Fruit fly (Drosophila melanogaster) whole organism, embryonic: ENCODE results near the gene CG12992.

Experiments used
- ATbp ChIP-seq: fragments of 200-800 bp; sonication (Bioruptor generic); optimal IDR thresholded peaks from 2 replicates; lab custom pipeline; 2017; ENCODE audit warnings: missing biosample characterization, mild to moderate bottlenecking, missing genetic modification characterization, missing genetic modification reagents
- Ada2b ChIP-seq: fragments of 200-800 bp; sonication (Bioruptor generic); IDR thresholded peaks from 2 replicates; pipeline ENCODE4 v1.3.6; 2022; ENCODE audit warnings: missing biosample characterization, missing genetic modification characterization
- Asciz ChIP-seq: fragments of 200-800 bp; sonication (Bioruptor generic); optimal IDR thresholded peaks from 2 replicates; lab custom pipeline; 2017; ENCODE audit warnings: missing biosample characterization, mild to moderate bottlenecking, missing genetic modification characterization, missing genetic modification reagents
- B-H2 ChIP-seq: fragments of 200-800 bp; sonication (Bioruptor generic); optimal IDR thresholded peaks from 2 replicates; lab custom pipeline; 2018; ENCODE audit warnings: missing biosample characterization, mild to moderate bottlenecking, missing genetic modification characterization
- CG10267 ChIP-seq: fragments of 200-800 bp; sonication (Bioruptor generic); optimal IDR thresholded peaks from 2 replicates; lab custom pipeline; 2018; ENCODE audit warnings: missing biosample characterization, mild to moderate bottlenecking, missing genetic modification characterization, moderate library complexity
- CG14014 ChIP-seq: fragments of 200-800 bp; sonication (Bioruptor generic); IDR thresholded peaks from 2 replicates; pipeline ENCODE4 v1.3.6; 2022; ENCODE audit warnings: missing biosample characterization, missing genetic modification characterization
- CG14710 ChIP-seq: fragments of 200-800 bp; sonication (Bioruptor generic); optimal IDR thresholded peaks from 3 replicates; lab custom pipeline; 2019; ENCODE audit warnings: missing biosample characterization, mild to moderate bottlenecking, missing genetic modification characterization, moderate library complexity
- CG14965 ChIP-seq: fragments of 200-800 bp; sonication (Bioruptor generic); optimal IDR thresholded peaks from 2 replicates; lab custom pipeline; 2016; ENCODE audit warnings: missing biosample characterization, missing genetic modification characterization, borderline replicate concordance
- CG15601 ChIP-seq: fragments of 200-800 bp; sonication (Bioruptor generic); optimal IDR thresholded peaks from 3 replicates; lab custom pipeline; 2019; ENCODE audit warnings: missing biosample characterization, mild to moderate bottlenecking, missing genetic modification characterization, moderate library complexity
- CG1602 ChIP-seq: fragments of 200-800 bp; sonication (Bioruptor generic); optimal IDR thresholded peaks from 3 replicates; lab custom pipeline; 2016; ENCODE audit warnings: missing biosample characterization, missing genetic modification characterization
- CG1603 ChIP-seq: fragments of 200-800 bp; sonication (Bioruptor generic); optimal IDR thresholded peaks from 2 replicates; lab custom pipeline; 2019; ENCODE audit warnings: missing biosample characterization, mild to moderate bottlenecking, missing genetic modification characterization, moderate library complexity
- CG16863 ChIP-seq: fragments of 200-800 bp; sonication (Bioruptor generic); optimal IDR thresholded peaks from 3 replicates; lab custom pipeline; 2016; ENCODE audit warnings: missing biosample characterization, missing genetic modification characterization
- CG3407 ChIP-seq: fragments of 200-800 bp; sonication (Bioruptor generic); optimal IDR thresholded peaks from 2 replicates; lab custom pipeline; 2018; ENCODE audit warnings: missing biosample characterization, mild to moderate bottlenecking, missing genetic modification characterization
- CG34376 ChIP-seq: fragments of 200-800 bp; sonication (Bioruptor generic); optimal IDR thresholded peaks from 2 replicates; lab custom pipeline; 2018; ENCODE audit warnings: missing biosample characterization, mild to moderate bottlenecking, missing genetic modification characterization
- CG43689 ChIP-seq: fragments of 200-800 bp; sonication (Bioruptor generic); IDR thresholded peaks from 2 replicates; pipeline ENCODE4 v1.3.6; 2022; ENCODE audit warnings: missing biosample characterization, missing genetic modification characterization
- CG4617 ChIP-seq: fragments of 200-800 bp; sonication (Bioruptor generic); optimal IDR thresholded peaks from 3 replicates; lab custom pipeline; 2016; ENCODE audit warnings: missing biosample characterization, missing genetic modification characterization, borderline replicate concordance
- CG4730 ChIP-seq: fragments of 200-800 bp; sonication (Bioruptor generic); IDR thresholded peaks from 2 replicates; pipeline ENCODE4 v1.3.6; 2022; ENCODE audit warnings: missing biosample characterization, missing genetic modification characterization
- CG7928 ChIP-seq: fragments of 200-800 bp; sonication (Bioruptor generic); optimal IDR thresholded peaks from 2 replicates; lab custom pipeline; 2017; ENCODE audit warnings: missing biosample characterization, mild to moderate bottlenecking, missing genetic modification characterization
- CG8089 ChIP-seq: fragments of 200-800 bp; sonication (Bioruptor generic); optimal IDR thresholded peaks from 3 replicates; lab custom pipeline; 2016; ENCODE audit warnings: missing biosample characterization, missing genetic modification characterization
- CG9797 ChIP-seq: fragments of 200-800 bp; sonication (Bioruptor generic); optimal IDR thresholded peaks from 3 replicates; lab custom pipeline; 2018; ENCODE audit warnings: missing biosample characterization, mild to moderate bottlenecking, missing genetic modification characterization
- Doc2 ChIP-seq: fragments of 200-800 bp; sonication (Bioruptor generic); IDR thresholded peaks from 2 replicates; pipeline ENCODE4 v1.3.6; 2022; ENCODE audit warnings: missing biosample characterization, missing genetic modification characterization
- E2f1 ChIP-seq: fragments of 200-800 bp; sonication (Bioruptor generic); IDR thresholded peaks from 2 replicates; pipeline ENCODE4 v1.3.6; 2022; ENCODE audit warnings: missing biosample characterization, missing genetic modification characterization
- E2f2 ChIP-seq: fragments of 200-800 bp; sonication (Bioruptor generic); IDR thresholded peaks from 2 replicates; pipeline ENCODE4 v1.3.6; 2022; ENCODE audit warnings: missing biosample characterization, missing genetic modification characterization
- Lim3 ChIP-seq: fragments of 200-800 bp; sonication (Bioruptor generic); IDR thresholded peaks from 2 replicates; pipeline ENCODE4 v1.3.6; 2022; ENCODE audit warnings: missing biosample characterization, missing genetic modification characterization
- MBD-R2 ChIP-seq: fragments of 200-800 bp; sonication (Bioruptor generic); IDR thresholded peaks from 2 replicates; pipeline ENCODE4 v1.3.6; 2022; ENCODE audit warnings: missing biosample characterization, missing genetic modification characterization
- MESR4 ChIP-seq: fragments of 200-800 bp; sonication (Bioruptor generic); optimal IDR thresholded peaks from 2 replicates; lab custom pipeline; 2018; ENCODE audit warnings: missing biosample characterization, mild to moderate bottlenecking, missing genetic modification characterization, moderate library complexity
- Mad ChIP-seq: fragments of 200-800 bp; sonication (Bioruptor generic); optimal IDR thresholded peaks from 2 replicates; lab custom pipeline; 2016; ENCODE audit warnings: missing biosample characterization, missing genetic modification characterization
- NfI ChIP-seq: fragments of 200-800 bp; sonication (Bioruptor generic); optimal IDR thresholded peaks from 3 replicates; lab custom pipeline; 2018; ENCODE audit warnings: missing biosample characterization, mild to moderate bottlenecking, missing genetic modification characterization, moderate library complexity
- Side ChIP-seq: fragments of 200-800 bp; sonication (Bioruptor generic); optimal IDR thresholded peaks from 2 replicates; lab custom pipeline; 2016; ENCODE audit warnings: missing biosample characterization, missing genetic modification characterization
- Xbp1 ChIP-seq: fragments of 200-800 bp; sonication (Bioruptor generic); optimal IDR thresholded peaks from 3 replicates; lab custom pipeline; 2016; ENCODE audit warnings: missing biosample characterization, mild to moderate bottlenecking, missing genetic modification characterization
- ab ChIP-seq: fragments of 200-800 bp; sonication (Bioruptor generic); optimal IDR thresholded peaks from 2 replicates; lab custom pipeline; 2016; ENCODE audit warnings: missing biosample characterization, missing genetic modification characterization
- ara ChIP-seq: fragments of 200-800 bp; sonication (Bioruptor generic); IDR thresholded peaks from 2 replicates; pipeline ENCODE4 v1.3.6; 2022; ENCODE audit warnings: missing biosample characterization, missing genetic modification characterization
- az2 ChIP-seq: fragments of 200-800 bp; sonication (Bioruptor generic); optimal IDR thresholded peaks from 3 replicates; lab custom pipeline; 2016; ENCODE audit warnings: missing biosample characterization, missing genetic modification characterization
- bbx ChIP-seq: fragments of 200-800 bp; sonication (Bioruptor generic); IDR thresholded peaks from 2 replicates; pipeline ENCODE4 v1.3.6; 2022; ENCODE audit warnings: missing biosample characterization, missing genetic modification characterization; ENCODE audit not compliant: partially characterized antibody
- bowl ChIP-seq: fragments of 200-800 bp; sonication (Bioruptor generic); IDR thresholded peaks from 2 replicates; pipeline ENCODE4 v1.3.6; 2022; ENCODE audit warnings: missing biosample characterization, missing genetic modification characterization
- btn ChIP-seq: fragments of 200-800 bp; sonication (Bioruptor generic); optimal IDR thresholded peaks from 2 replicates; lab custom pipeline; 2016; ENCODE audit warnings: missing biosample characterization, missing genetic modification characterization
- eve ChIP-seq, 2 experiments: fragments of >200 bp; optimal IDR thresholded peaks; 2 replicates each; lab custom pipeline; 2017; ENCODE audit warnings: missing biosample characterization in 2 of 2, missing genetic modification characterization in 2 of 2
- exex ChIP-seq: fragments of 200-800 bp; sonication (Bioruptor generic); optimal IDR thresholded peaks from 4 replicates; lab custom pipeline; 2018; ENCODE audit warnings: missing biosample characterization, mild to moderate bottlenecking, missing genetic modification characterization, moderate library complexity
- fd96Cb ChIP-seq: fragments of 200-800 bp; sonication (Bioruptor generic); optimal IDR thresholded peaks from 2 replicates; lab custom pipeline; 2018; ENCODE audit warnings: missing biosample characterization, mild to moderate bottlenecking, missing genetic modification characterization, moderate library complexity
- ind ChIP-seq: fragments of 200-800 bp; sonication (Bioruptor generic); optimal IDR thresholded peaks from 3 replicates; lab custom pipeline; 2016; ENCODE audit warnings: missing biosample characterization, missing genetic modification characterization
- onecut ChIP-seq: fragments of 200-800 bp; sonication (Bioruptor generic); IDR thresholded peaks from 2 replicates; pipeline ENCODE4 v1.3.6; 2022; ENCODE audit warnings: missing biosample characterization, missing genetic modification characterization
- pho ChIP-seq: fragments of 200-800 bp; sonication (Bioruptor generic); optimal IDR thresholded peaks from 2 replicates; lab custom pipeline; 2016; ENCODE audit warnings: missing biosample characterization, missing genetic modification characterization
- pita ChIP-seq: fragments of 200-800 bp; sonication (Bioruptor generic); optimal IDR thresholded peaks from 2 replicates; lab custom pipeline; 2017; ENCODE audit warnings: missing biosample characterization, mild to moderate bottlenecking, missing genetic modification characterization
- pzg ChIP-seq: fragments of 200-800 bp; sonication (Bioruptor generic); optimal IDR thresholded peaks from 3 replicates; lab custom pipeline; 2018; ENCODE audit warnings: missing biosample characterization, mild to moderate bottlenecking, missing genetic modification characterization, moderate library complexity
- repo ChIP-seq: fragments of 200-800 bp; sonication (Bioruptor generic); optimal IDR thresholded peaks from 2 replicates; lab custom pipeline; 2016; ENCODE audit warnings: missing biosample characterization, missing genetic modification characterization
- schlank ChIP-seq: fragments of 200-800 bp; sonication (Bioruptor generic); optimal IDR thresholded peaks from 2 replicates; lab custom pipeline; 2018; ENCODE audit warnings: missing biosample characterization, mild to moderate bottlenecking, missing genetic modification characterization
- seq ChIP-seq: fragments of 200-800 bp; sonication (Bioruptor generic); IDR thresholded peaks from 2 replicates; pipeline ENCODE4 v1.3.6; 2022; ENCODE audit warnings: missing biosample characterization, missing genetic modification characterization
- slbo ChIP-seq: fragments of 200-800 bp; sonication (Bioruptor generic); IDR thresholded peaks from 2 replicates; pipeline ENCODE4 v1.3.6; 2022; ENCODE audit warnings: missing biosample characterization, missing genetic modification characterization
- so ChIP-seq: fragments of 200-800 bp; sonication (Bioruptor generic); IDR thresholded peaks from 3 replicates; pipeline ENCODE4 v1.3.6; 2022; ENCODE audit warnings: missing biosample characterization, missing genetic modification characterization
- stwl ChIP-seq: fragments of 200-800 bp; sonication (Bioruptor generic); optimal IDR thresholded peaks from 3 replicates; lab custom pipeline; 2018; ENCODE audit warnings: missing biosample characterization, mild to moderate bottlenecking, missing genetic modification characterization, moderate library complexity
- toy ChIP-seq: fragments of 200-800 bp; sonication (Bioruptor generic); IDR thresholded peaks from 2 replicates; pipeline ENCODE4 v1.3.6; 2022; ENCODE audit warnings: missing biosample characterization, missing genetic modification characterization
- vvl ChIP-seq: fragments of 200-800 bp; sonication (Bioruptor generic); IDR thresholded peaks from 2 replicates; pipeline ENCODE4 v1.3.6; 2022; ENCODE audit warnings: missing biosample characterization, missing genetic modification characterization
- z ChIP-seq: fragments of 200-800 bp; sonication (Bioruptor generic); IDR thresholded peaks from 3 replicates; pipeline ENCODE4 v1.3.6; 2022; ENCODE audit warnings: missing biosample characterization, missing genetic modification characterization

Gene CG12992

DNA sequence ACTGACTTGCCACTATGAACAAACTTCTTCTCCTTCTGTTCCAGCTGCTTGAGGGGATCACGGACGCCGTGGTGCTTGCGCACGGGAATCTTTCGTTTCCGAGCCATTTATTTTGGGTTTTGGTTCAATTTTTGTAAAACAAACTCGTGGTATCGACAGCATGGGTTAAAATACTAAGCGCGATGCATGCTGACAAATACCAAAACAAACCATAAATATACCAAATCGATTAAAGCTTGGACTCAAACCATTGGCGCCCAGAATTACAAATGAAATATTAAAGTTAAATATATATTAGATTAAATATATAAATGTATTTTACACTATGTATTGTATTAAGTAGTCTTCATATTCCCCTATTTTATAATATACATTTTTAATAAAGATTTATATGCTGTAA is 40.7 kb downstream of the CG12992 start, which contains the start of gene CG8326:
TSS of gene CG8326 (minus strand) at position 176 of the 400 bp plus-strand sequence.
- TF ChIP-seq eve (GFP tag; optimal IDR thresholded peaks at IDR 0.05; lab: Kevin White, UChicago) (no peak), so (GFP tag; lab: Robert Waterston, UW) (no peak), bowl (no peak), E2f1 (GFP tag; lab: Robert Waterston, UW) (no peak), pita (GFP tag; lab: Kevin White, UChicago) (peak; percentile 22), fd96Cb (tag; lab: Kevin White, UChicago) (no peak), CG16863 (GFP tag; lab: Kevin White, UChicago) (no peak), CG15601 (tag; lab: Kevin White, UChicago) (no peak), vvl (GFP tag; lab: Robert Waterston, UW) (no peak), pho (no peak), Ada2b (no peak), CG3407 (GFP tag; lab: Kevin White, UChicago) (no peak), Mad (GFP tag; lab: Kevin White, UChicago) (no peak), CG43689 (GFP tag; lab: Robert Waterston, UW) (no peak), ab (no peak), repo (no peak), schlank (tag; lab: Kevin White, UChicago) (no peak), stwl (tag; lab: Kevin White, UChicago) (no peak), Xbp1 (no peak), CG1602 (GFP tag; lab: Kevin White, UChicago) (no peak), CG10267 (tag; lab: Kevin White, UChicago) (peak; percentile 15), ATbp (GFP tag; lab: Kevin White, UChicago) (no peak), Doc2 (no peak), toy (GFP tag; lab: Robert Waterston, UW) (no peak), btn (GFP tag; lab: Kevin White, UChicago) (no peak), az2 (GFP tag; lab: Kevin White, UChicago) (no peak), Side (GFP tag; lab: Kevin White, UChicago) (no peak), MESR4 (GFP tag; lab: Kevin White, UChicago) (peak; percentile 31), CG1603 (tag; lab: Kevin White, UChicago) (peak; percentile 14), onecut (peak; percentile 22; the same call in 1 of the 2 replicates), pzg (peak; percentile 52), CG9797 (GFP tag; lab: Kevin White, UChicago) (peak; percentile 30), Lim3 (GFP tag; lab: Robert Waterston, UW) (no peak), exex (tag; lab: Kevin White, UChicago) (peak; percentile 42), Asciz (GFP tag; lab: Kevin White, UChicago) (no peak), z (GFP tag; lab: Robert Waterston, UW) (no peak), CG14710 (tag; lab: Kevin White, UChicago) (peak; percentile 7), B-H2 (GFP tag; lab: Kevin White, UChicago) (no peak), CG4617 (GFP tag; lab: Kevin White, UChicago) (peak; percentile 19), E2f2 (peak; percentile 75), CG7928 (no peak), CG8089 (no peak), NfI (no peak), slbo (GFP tag; lab: Robert Waterston, UW) (no peak), bbx (GFP tag; lab: Robert Waterston, UW) (no peak), ara (GFP tag; lab: Robert Waterston, UW) (no peak), seq (GFP tag; lab: Robert Waterston, UW) (no peak), MBD-R2 (GFP tag; lab: Robert Waterston, UW) (peak; percentile 49; the same call in 1 of the 2 replicates), CG4730 (no peak), CG34376 (no peak), CG14965 (no peak), ind (GFP tag; lab: Kevin White, UChicago) (no peak), CG14014 (no peak)
